Fruit fly (Drosophila melanogaster): Measurements from ENCODE around the gene Ugt302C1.

Ugt302C1 gene

DNA sequence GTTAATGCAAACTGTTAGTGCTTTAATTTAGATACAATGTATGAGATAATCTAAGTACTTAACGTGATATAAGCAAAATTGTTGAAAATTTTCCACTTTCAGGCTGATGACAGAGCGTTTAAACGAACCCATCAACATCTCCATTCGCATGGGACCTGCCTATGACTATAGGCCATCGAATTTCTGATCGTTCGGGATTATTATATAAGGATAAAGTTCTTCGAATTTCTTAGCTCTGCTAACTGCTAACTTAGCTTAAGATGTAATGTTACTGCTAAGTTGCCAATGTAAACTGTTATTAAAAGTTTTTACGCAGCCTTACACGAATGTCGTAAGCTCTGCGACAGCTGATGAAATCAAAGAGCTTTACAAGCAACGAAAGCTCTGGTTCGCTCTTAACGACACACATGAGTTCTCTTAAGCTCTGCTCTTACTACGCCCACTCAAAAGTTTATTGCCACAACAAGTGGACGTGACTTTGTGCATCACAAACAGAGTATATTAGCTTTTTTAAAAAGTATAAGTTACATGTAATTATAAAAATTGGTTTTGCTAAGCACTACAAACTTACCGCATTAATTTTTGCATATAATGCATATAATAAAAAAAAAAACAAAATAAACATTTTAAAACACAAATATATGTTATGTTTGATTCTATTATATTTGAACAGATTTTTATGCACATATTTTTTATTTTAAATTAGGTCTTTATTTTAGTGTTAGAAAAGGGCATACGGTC, 39.9 kb downstream of the Ugt302C1 start (continued):
- peak; percentile 97 for TF ChIP-seq oc (tag; optimal IDR thresholded peaks at IDR 0.05)
- peak; percentile 98 for TF ChIP-seq E2f1 (GFP tag; IDR thresholded peaks at IDR 0.05)
- TF ChIP-seq zf30C (GFP tag; optimal IDR thresholded peaks at IDR 0.05) = no peak
- TF ChIP-seq tup (GFP tag; optimal IDR thresholded peaks at IDR 0.05) = peak; percentile 69
- no peak for TF ChIP-seq pita (GFP tag; optimal IDR thresholded peaks at IDR 0.05)
- peak; percentile 99 for TF ChIP-seq Ets65A (GFP tag)
- TF ChIP-seq CG12155 (GFP tag; optimal IDR thresholded peaks at IDR 0.05) = peak; percentile 94
- TF ChIP-seq seq (GFP tag; IDR thresholded peaks at IDR 0.05) = peak; percentile 98
- TF ChIP-seq otp (GFP tag; IDR thresholded peaks at IDR 0.05) = peak; percentile 90
- TF ChIP-seq CG4282 (GFP tag; optimal IDR thresholded peaks at IDR 0.05) = no peak
- peak; percentile 99 for TF ChIP-seq CG4328 (GFP tag; optimal IDR thresholded peaks at IDR 0.05)
- TF ChIP-seq HLH3B (GFP tag; IDR thresholded peaks at IDR 0.05) = peak; percentile 98
- TF ChIP-seq knrl (GFP tag; IDR thresholded peaks at IDR 0.05; ENCODE audit: partially characterized antibody) = no peak
- TF ChIP-seq gem (tag; optimal IDR thresholded peaks at IDR 0.05) = peak; percentile 100
- peak; percentile 85 for TF ChIP-seq CHES-1-like (GFP tag; optimal IDR thresholded peaks at IDR 0.05)
- TF ChIP-seq Asciz (GFP tag; optimal IDR thresholded peaks at IDR 0.05) = peak; percentile 99
- peak; percentile 90 for TF ChIP-seq CG18011 (GFP tag; optimal IDR thresholded peaks at IDR 0.05)
- TF ChIP-seq NC2α (GFP tag; optimal IDR thresholded peaks at IDR 0.05) = peak; percentile 77
- peak; percentile 99 for TF ChIP-seq D19A (tag; optimal IDR thresholded peaks at IDR 0.05)
- peak; percentile 97 for TF ChIP-seq CG10366 (GFP tag; IDR thresholded peaks at IDR 0.05)
- no peak for TF ChIP-seq hbn (GFP tag; IDR thresholded peaks at IDR 0.05; ENCODE audit: partially characterized antibody)
- TF ChIP-seq CG32532 (GFP tag; IDR thresholded peaks at IDR 0.05) = peak; percentile 99
- TF ChIP-seq CG9797 (GFP tag; optimal IDR thresholded peaks at IDR 0.05) = peak; percentile 33
- TF ChIP-seq scrt (GFP tag; optimal IDR thresholded peaks at IDR 0.05) = peak; percentile 99
- TF ChIP-seq gsb-n (tag; optimal IDR thresholded peaks at IDR 0.05) = peak; percentile 98
- TF ChIP-seq CG10543 (GFP tag; optimal IDR thresholded peaks at IDR 0.05) = peak; percentile 97
- TF ChIP-seq hkb (optimal IDR thresholded peaks at IDR 0.05) = no peak
- peak; percentile 98 for TF ChIP-seq hkb (GFP tag; IDR thresholded peaks at IDR 0.05)
- peak; percentile 96 for TF ChIP-seq CG11723 (GFP tag; optimal IDR thresholded peaks at IDR 0.05)
- TF ChIP-seq ash1 (GFP tag; optimal IDR thresholded peaks at IDR 0.05) = peak; percentile 82
- no peak for TF ChIP-seq br (optimal IDR thresholded peaks at IDR 0.05)
- no peak for TF ChIP-seq Doc3 (GFP tag; IDR thresholded peaks at IDR 0.05; ENCODE audit: partially characterized antibody)
- peak; percentile 93 to 100 for TF ChIP-seq Hr51 (GFP tag; optimal IDR thresholded peaks at IDR 0.05)
- peak; percentile 79 for TF ChIP-seq CG2116 (GFP tag; optimal IDR thresholded peaks at IDR 0.05)
- peak; percentile 94 for TF ChIP-seq sd (tag; optimal IDR thresholded peaks at IDR 0.05)
- TF ChIP-seq Antp (GFP tag; optimal IDR thresholded peaks at IDR 0.05) = peak; percentile 79
- peak; percentile 93 for TF ChIP-seq CG7987 (GFP tag; optimal IDR thresholded peaks at IDR 0.05)
- peak; percentile 94 for TF ChIP-seq psq (GFP tag; optimal IDR thresholded peaks at IDR 0.05)
- TF ChIP-seq fd3F (GFP tag; optimal IDR thresholded peaks at IDR 0.05) = peak; percentile 98
- TF ChIP-seq tio (GFP tag; optimal IDR thresholded peaks at IDR 0.05) = peak; percentile 96
- TF ChIP-seq Dek (tag; optimal IDR thresholded peaks at IDR 0.05) = peak; percentile 99
- peak; percentile 86 for TF ChIP-seq CG4617 (GFP tag; optimal IDR thresholded peaks at IDR 0.05; ENCODE audit: borderline replicate concordance)
- no peak for TF ChIP-seq CG7963 (GFP tag; IDR thresholded peaks at IDR 0.05; ENCODE audit: partially characterized antibody)
- peak; percentile 91 for TF ChIP-seq CG5245 (GFP tag; optimal IDR thresholded peaks at IDR 0.05)
- TF ChIP-seq gro (GFP tag; optimal IDR thresholded peaks at IDR 0.05) = peak; percentile 41
- TF ChIP-seq bsh (GFP tag; optimal IDR thresholded peaks at IDR 0.05) = peak in 1 of 2 experiments; percentile 98
- TF ChIP-seq twi (tag; optimal IDR thresholded peaks at IDR 0.05) = peak; percentile 88
- TF ChIP-seq peb (GFP tag; IDR thresholded peaks at IDR 0.05) = peak; percentile 97
- peak; percentile 94 for TF ChIP-seq cas (GFP tag; IDR thresholded peaks at IDR 0.05)
